Fruit fly (Drosophila melanogaster): ENCODE data around the gene E5.

DNA sequence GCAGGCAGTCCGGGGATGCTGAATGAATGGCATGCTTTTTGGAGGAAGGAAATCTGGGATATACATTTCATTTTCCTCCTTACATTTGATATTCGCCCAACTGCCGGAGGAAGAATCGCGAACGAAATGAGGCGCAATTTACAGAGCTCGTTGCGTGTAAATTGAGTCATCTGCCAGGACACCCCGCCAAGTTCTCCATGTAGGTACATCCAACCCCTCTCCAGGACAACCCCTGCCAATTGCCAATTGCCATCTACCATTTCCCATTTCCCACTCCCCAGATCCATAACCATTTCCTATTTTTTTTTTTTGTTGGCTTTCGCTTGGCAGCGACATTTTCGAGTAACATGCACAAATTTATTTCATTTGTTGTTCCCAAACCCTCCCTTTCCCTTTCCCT lies 22.1 kb upstream of the E5 start:
- TF ChIP-seq Myc (optimal IDR thresholded peaks at IDR 0.05) (no peak), psq (optimal IDR thresholded peaks at IDR 0.05) (no peak), insv (optimal IDR thresholded peaks at IDR 0.05) (no peak), Sin3A (optimal IDR thresholded peaks at IDR 0.05) (no peak), h (optimal IDR thresholded peaks at IDR 0.05) (no peak), ttk (optimal IDR thresholded peaks at IDR 0.05) (no peak)
